Worm (Caenorhabditis elegans) whole organism, midembryonic: Measurements from ENCODE around the gene F41E6.15.

Experiments
- T22C8.4 ChIP-seq: fragments of 200-800 bp; sonication (Bioruptor generic); IDR thresholded peaks from 2 replicates; pipeline ENCODE4 v1.3.6; 2022; ENCODE audit warnings: missing genetic modification characterization, missing compliant biosample characterization
- cog-1 ChIP-seq: sonication (generic microtip); optimal IDR thresholded peaks from 2 replicates; lab custom pipeline; 2016; ENCODE audit warnings: missing genetic modification characterization, missing compliant biosample characterization
- flt-1 ChIP-seq: fragments of 200-800 bp; sonication (Bioruptor generic); IDR thresholded peaks from 2 replicates; pipeline ENCODE4 v1.3.6; 2022; ENCODE audit warnings: missing genetic modification characterization, missing compliant biosample characterization
- klf-2 ChIP-seq: fragments of 200-800 bp; sonication (Bioruptor generic); conservative IDR thresholded peaks from 2 replicates; pipeline ENCODE4 v1.3.6; 2022; ENCODE audit warnings: missing genetic modification reagents, missing genetic modification characterization, missing compliant biosample characterization
- med-1 ChIP-seq: sonication (generic microtip); optimal IDR thresholded peaks from 2 replicates; lab custom pipeline; 2017; ENCODE audit warnings: missing genetic modification characterization, mild to moderate bottlenecking, missing compliant biosample characterization, antibody characterized with exemption, missing genetic modification reagents; ENCODE audit not compliant: insufficient read depth
- ref-1 ChIP-seq: fragments of 200-800 bp; sonication (Bioruptor generic); conservative IDR thresholded peaks from 2 replicates; pipeline ENCODE4 v1.3.6; 2022; ENCODE audit warnings: missing genetic modification reagents, missing genetic modification characterization, missing compliant biosample characterization
- tab-1 ChIP-seq: fragments of 200-800 bp; sonication (Bioruptor generic); IDR thresholded peaks from 2 replicates; pipeline ENCODE4 v1.3.6; 2022; ENCODE audit warnings: missing genetic modification characterization, missing compliant biosample characterization
- ztf-23 ChIP-seq: fragments of 200-800 bp; sonication (Bioruptor generic); IDR thresholded peaks from 2 replicates; pipeline ENCODE4 v1.3.6; 2022; ENCODE audit warnings: missing genetic modification reagents, missing genetic modification characterization, missing compliant biosample characterization
- ztf-29 ChIP-seq: fragments of 200-800 bp; sonication (Bioruptor generic); IDR thresholded peaks from 2 replicates; pipeline ENCODE4 v1.3.6; 2022; ENCODE audit warnings: missing genetic modification reagents, missing genetic modification characterization, missing compliant biosample characterization

Gene F41E6.15

DNA sequence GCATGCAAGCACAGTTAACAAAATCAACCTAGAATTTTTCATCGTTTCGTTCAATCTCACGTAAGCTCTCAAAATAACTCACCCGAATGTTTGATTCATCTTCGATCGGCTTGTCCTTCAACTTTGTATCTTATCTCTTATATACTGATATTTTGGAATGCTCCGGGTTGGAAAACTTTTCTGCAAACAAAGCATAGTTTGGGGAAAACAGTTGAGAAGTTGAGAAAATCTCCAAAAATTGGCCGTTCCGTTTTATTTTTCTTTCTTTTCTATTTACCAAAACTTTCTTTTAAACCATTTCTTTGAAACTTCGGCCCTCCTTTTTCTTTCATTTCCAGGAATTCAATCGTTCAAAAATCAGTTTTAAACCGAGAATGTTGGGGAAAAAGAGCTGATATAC, at the start of gene F41E6.15:
Gene F41E6.15, minus strand, starts transcription at position 101 of the 400 bp plus-strand sequence.
- no peak for TF ChIP-seq T22C8.4 (GFP tag; lab: Robert Waterston, UW)
- TF ChIP-seq med-1: no peak
- no peak for TF ChIP-seq cog-1 (tag; lab: Kevin White, UChicago)
- TF ChIP-seq ztf-23 (GFP tag; lab: Robert Waterston, UW): no peak
- TF ChIP-seq ref-1 (GFP tag; lab: Robert Waterston, UW): no peak
- TF ChIP-seq ztf-29 (GFP tag; lab: Robert Waterston, UW): no peak
- TF ChIP-seq flt-1 (GFP tag; lab: Robert Waterston, UW): no peak
- TF ChIP-seq klf-2: no peak
- TF ChIP-seq tab-1 (GFP tag; lab: Robert Waterston, UW): no peak

DNA sequence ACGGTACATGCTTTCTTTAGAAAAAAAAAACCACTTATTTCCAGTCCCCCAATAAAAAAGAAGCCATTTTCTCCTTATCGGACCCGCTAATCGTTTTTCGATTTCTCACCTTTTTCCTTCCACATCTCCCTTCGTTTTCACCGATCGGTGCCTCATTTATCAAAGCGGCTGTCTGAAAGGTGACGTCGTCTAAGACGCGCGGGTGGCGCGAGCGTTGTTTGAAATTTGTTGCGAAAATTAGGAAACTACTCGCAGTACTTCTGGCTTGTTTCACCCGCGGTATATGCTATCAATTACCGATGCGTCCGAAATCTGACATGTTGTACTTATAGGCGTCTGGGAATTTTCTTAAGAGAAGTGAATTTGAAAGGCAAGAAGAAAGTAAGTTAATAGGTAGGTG, 49.6 kb upstream of the F41E6.15 start:
- TF ChIP-seq ref-1 (GFP tag; lab: Robert Waterston, UW) (no peak), ztf-29 (GFP tag; lab: Robert Waterston, UW) (no peak), flt-1 (GFP tag; lab: Robert Waterston, UW) (no peak), ztf-23 (GFP tag; lab: Robert Waterston, UW) (no peak), tab-1 (GFP tag; lab: Robert Waterston, UW) (no peak), cog-1 (tag; lab: Kevin White, UChicago) (no peak), klf-2 (no peak)

DNA sequence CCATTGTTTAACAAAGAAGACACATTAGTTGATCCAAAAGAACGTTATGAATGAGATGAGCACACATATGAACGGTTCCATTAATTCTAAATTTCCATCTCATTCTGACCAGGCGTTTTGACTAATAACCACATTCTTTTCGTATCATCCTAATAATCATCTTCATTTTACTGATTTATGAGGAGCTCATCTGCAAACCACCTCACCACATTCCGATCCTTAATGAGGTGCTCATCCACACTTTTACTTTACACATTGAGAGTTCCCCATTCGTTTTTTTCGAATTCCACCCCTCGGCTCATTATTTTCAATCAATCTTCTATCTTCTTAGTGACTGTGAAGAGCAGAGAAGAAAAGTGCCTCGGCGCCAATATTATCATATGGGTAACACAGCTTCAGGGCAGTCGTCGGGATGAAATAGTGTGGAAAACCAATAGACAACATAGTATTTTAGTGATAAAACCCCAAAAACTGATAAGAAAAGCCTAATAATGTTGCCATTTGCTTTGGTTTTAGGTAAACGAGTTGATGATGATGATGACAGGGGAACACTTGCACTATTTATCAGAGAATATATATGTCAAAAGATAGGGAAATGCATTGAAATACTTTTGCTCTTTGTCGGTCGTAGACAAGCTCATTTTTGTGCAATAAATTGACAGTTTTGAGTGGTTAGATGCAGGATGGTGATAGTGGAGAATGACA, 48.6 kb upstream of the F41E6.15 start:
- TF ChIP-seq ref-1 (GFP tag; lab: Robert Waterston, UW): no peak
- TF ChIP-seq T22C8.4 (GFP tag; lab: Robert Waterston, UW): no peak
- TF ChIP-seq flt-1 (GFP tag; lab: Robert Waterston, UW): no peak
- TF ChIP-seq tab-1 (GFP tag; lab: Robert Waterston, UW): no peak
- TF ChIP-seq ztf-29 (GFP tag; lab: Robert Waterston, UW): no peak
- no peak for TF ChIP-seq cog-1 (tag; lab: Kevin White, UChicago)
- TF ChIP-seq klf-2: no peak
- no peak for TF ChIP-seq med-1
- TF ChIP-seq ztf-23 (GFP tag; lab: Robert Waterston, UW): no peak

DNA sequence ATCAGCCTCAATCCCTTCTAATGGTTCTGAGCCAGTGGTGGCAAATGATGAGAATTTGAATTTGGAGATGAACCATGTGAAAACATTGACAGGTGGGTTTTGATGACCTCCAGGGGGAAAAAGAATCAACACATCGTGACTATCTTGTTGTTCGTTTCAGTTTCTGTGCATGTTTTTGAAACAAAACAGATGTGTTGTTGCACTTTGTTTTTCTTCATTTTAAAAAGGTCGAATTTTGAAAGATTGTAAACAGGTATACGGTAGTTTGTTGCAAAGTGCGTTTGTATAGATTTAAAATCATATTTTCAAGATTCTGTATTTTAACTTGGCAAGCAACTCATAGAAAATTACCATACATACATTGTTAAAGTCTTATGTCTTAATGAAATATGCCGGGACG, 47.8 kb upstream of the F41E6.15 start:
- no peak for TF ChIP-seq flt-1 (GFP tag; lab: Robert Waterston, UW)
- no peak for TF ChIP-seq ztf-23 (GFP tag; lab: Robert Waterston, UW)

DNA sequence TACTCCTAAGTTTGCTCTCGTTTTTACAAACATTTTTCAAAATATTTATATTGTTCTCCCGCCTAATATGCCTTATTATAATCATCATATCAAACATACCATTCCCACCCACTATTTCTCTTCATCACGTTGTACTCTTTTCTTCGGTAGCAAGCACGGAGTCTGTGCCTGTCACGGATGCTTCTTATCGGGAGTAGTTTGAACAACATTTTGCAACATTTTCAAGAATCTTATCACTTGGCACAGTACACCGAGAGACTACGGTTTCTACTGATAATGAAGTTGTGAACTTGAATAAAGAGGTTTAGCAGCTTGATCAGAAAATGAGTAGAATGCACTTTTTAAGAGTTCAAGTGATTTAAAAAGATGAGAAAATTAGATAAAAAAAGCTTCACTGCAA, 45.7 kb upstream of the F41E6.15 start:
- TF ChIP-seq T22C8.4 (GFP tag; lab: Robert Waterston, UW) (no peak), klf-2 (no peak)

DNA sequence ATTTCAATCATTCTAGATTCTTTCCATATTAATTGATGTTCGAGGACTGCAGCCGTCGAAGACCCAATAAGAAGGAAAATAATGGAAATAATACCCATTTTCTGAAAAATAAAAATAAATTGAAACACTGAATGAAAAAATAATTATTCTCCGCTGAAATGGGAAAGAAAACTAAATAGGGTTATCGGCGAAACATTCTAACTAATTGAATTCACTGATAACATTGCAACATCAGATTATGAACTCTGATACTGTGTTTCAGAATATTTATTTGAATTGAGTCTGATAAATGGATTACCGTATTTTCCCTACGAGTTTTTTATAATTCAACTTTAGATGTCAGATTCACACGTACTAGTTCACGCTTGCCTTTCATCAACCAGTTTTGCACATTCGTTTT, 40.6 kb upstream of the F41E6.15 start, which contains the start of gene asp-13:
Gene asp-13, minus strand, starts transcription at position 101 of the 400 bp plus-strand sequence.
- TF ChIP-seq ztf-29 (GFP tag; lab: Robert Waterston, UW) (no peak), ref-1 (GFP tag; lab: Robert Waterston, UW) (no peak), klf-2 (no peak), T22C8.4 (GFP tag; lab: Robert Waterston, UW) (no peak), cog-1 (tag; lab: Kevin White, UChicago) (no peak), med-1 (no peak), flt-1 (GFP tag; lab: Robert Waterston, UW) (no peak), ztf-23 (GFP tag; lab: Robert Waterston, UW) (no peak), tab-1 (GFP tag; lab: Robert Waterston, UW) (no peak)

DNA sequence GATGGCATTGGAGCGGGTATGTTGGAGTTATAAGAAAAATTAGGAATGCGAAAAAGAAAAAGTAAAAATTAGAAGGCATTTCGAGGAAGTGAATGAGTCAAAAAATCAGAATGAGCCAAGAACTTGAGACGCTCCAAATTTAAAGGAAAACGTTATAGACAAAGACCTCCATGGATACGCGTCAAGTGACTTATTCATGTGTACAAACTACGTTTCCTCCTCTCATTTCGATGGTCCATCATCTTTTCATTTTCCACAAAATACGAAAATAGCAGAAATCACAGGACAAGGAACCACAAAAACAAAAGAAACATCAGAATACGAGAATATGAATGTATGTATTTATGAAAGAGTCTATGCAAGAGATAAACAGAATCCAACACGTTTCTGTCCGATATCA, 38.7 kb upstream of the F41E6.15 start, which contains the start of gene F28A12.3:
Gene F28A12.3, minus strand, starts transcription at position 101 of the 400 bp plus-strand sequence.
- TF ChIP-seq ztf-23 (GFP tag; lab: Robert Waterston, UW) (no peak), klf-2 (no peak), med-1 (no peak), flt-1 (GFP tag; lab: Robert Waterston, UW) (no peak), tab-1 (GFP tag; lab: Robert Waterston, UW) (no peak), ztf-29 (GFP tag; lab: Robert Waterston, UW) (no peak), ref-1 (GFP tag; lab: Robert Waterston, UW) (no peak), T22C8.4 (GFP tag; lab: Robert Waterston, UW) (no peak), cog-1 (tag; lab: Kevin White, UChicago) (no peak)

DNA sequence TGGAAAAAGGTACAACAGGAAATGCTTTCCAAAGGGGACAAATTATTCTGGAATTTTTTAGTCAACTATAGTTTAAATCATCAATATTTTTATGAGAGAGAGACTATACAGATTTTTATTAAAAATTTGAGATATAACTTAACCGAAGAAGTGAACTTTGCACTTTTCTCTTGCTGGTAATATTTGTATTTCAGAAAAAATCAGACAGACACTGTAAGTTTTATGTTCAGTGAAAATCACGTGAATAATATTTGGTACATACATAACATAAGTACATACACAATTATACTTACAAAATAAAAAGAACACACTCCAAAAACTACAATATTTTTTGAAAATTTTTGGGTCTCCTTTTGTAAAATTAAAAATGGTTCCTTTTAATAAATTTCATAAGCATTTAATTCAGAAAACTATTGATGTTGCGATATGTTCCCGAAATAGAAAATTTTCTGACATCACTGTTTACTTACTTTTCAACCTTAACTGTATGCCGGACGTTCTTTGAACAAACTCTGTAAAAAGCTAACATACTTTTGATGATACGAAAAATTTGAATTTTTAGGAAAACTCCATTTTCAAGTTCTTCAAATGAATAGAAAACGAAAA, 35.2 kb upstream of the F41E6.15 start, which contains the start of the genes F28A12.10 and acd-4:
Gene F28A12.10, minus strand, starts transcription at position 101 of the 606 bp plus-strand sequence.
Gene acd-4, plus strand, starts transcription at position 556 of the 606 bp plus-strand sequence.
- TF ChIP-seq med-1: no peak
- TF ChIP-seq flt-1 (GFP tag; lab: Robert Waterston, UW): no peak
- TF ChIP-seq cog-1 (tag; lab: Kevin White, UChicago): no peak
- TF ChIP-seq T22C8.4 (GFP tag; lab: Robert Waterston, UW): no peak
- TF ChIP-seq ztf-23 (GFP tag; lab: Robert Waterston, UW): no peak

DNA sequence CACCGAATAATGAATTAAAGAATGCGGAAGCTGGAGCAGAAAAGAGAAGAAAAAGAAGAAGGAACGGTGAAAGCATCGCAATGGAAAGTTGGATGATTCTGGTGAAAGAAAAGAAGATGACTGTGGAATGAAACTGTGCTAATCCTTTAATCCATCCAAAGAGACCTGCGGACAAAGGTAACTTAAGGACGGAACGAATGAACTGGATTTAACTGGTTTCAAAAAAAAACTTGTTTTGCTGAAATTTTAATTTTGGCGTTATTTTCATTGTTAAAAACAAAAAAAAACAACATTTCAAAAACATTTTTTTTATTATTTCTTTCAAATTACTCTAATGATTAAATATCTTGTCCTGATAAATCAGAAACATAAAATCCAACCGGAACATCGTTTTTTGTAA, 34.4 kb upstream of the F41E6.15 start, which contains the start of gene grl-12:
Gene grl-12, minus strand, starts transcription at position 101 of the 400 bp plus-strand sequence.
- no peak for TF ChIP-seq flt-1 (GFP tag; lab: Robert Waterston, UW)
- no peak for TF ChIP-seq T22C8.4 (GFP tag; lab: Robert Waterston, UW)
- no peak for TF ChIP-seq klf-2
- no peak for TF ChIP-seq cog-1 (tag; lab: Kevin White, UChicago)
- no peak for TF ChIP-seq ztf-29 (GFP tag; lab: Robert Waterston, UW)
- TF ChIP-seq med-1: no peak
- no peak for TF ChIP-seq ref-1 (GFP tag; lab: Robert Waterston, UW)
- no peak for TF ChIP-seq tab-1 (GFP tag; lab: Robert Waterston, UW)
- TF ChIP-seq ztf-23 (GFP tag; lab: Robert Waterston, UW): no peak
